ENCODE assay signal across 3 worm cellular contexts in the genomic region with DNA sequence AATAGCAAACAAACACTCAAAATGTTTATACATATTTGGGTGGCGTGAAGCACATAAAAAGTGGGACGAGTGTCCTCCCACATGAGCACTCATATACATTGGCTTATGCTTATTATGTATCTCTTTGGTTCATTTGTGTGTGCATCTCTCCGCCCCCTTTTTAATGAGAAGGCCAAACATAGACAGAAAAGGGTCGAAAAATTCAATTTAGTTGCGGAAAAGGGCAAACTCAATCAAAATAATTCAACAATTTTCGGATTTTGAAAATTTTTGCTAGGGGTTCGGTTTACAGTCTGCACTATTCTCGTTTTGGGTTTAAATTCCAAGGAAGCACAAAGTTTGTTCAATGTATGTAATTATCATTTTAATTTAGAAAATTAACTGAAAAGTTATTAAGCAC.
TF ChIP-seq lines count a peak whose summit lies in the region.

No protein-coding gene starts in this region.

TF ChIP-seq in whole organism, L1 larva, 84 proteins besides CTCF, POLR2A, EP300 and RAD21:
- no peak for TF ChIP-seq nhr-11 (tag; optimal IDR thresholded peaks at IDR 0.05; lab: Kevin White, UChicago)
- peak; percentile 3 for TF ChIP-seq lin-14 (GFP tag; optimal IDR thresholded peaks at IDR 0.05; lab: Kevin White, UChicago)

TF ChIP-seq in whole organism, late embryonic, 69 proteins besides CTCF, POLR2A, EP300 and RAD21:
- TF ChIP-seq C08G9.2 (tag; optimal IDR thresholded peaks at IDR 0.05; lab: Kevin White, UChicago): no peak
- TF ChIP-seq unc-42 (tag; optimal IDR thresholded peaks at IDR 0.05; lab: Kevin White, UChicago): peak; percentile 50
- no peak for TF ChIP-seq pqm-1 (tag; optimal IDR thresholded peaks at IDR 0.05; lab: Kevin White, UChicago)

TF ChIP-seq in whole organism, mixed stage, embryonic, 35 proteins besides CTCF, POLR2A, EP300 and RAD21:
- no peak for TF ChIP-seq nhr-12 (tag; optimal IDR thresholded peaks at IDR 0.05; lab: Kevin White, UChicago)
- TF ChIP-seq ces-1 (GFP tag; optimal IDR thresholded peaks at IDR 0.05; lab: Kevin White, UChicago): peak; percentile 83
- TF ChIP-seq hlh-1 (tag; optimal IDR thresholded peaks at IDR 0.05; lab: Kevin White, UChicago): no peak
